Worm (Caenorhabditis elegans) whole organism, early embryonic: ENCODE results near the gene hil-6.

Experiments used
- B0310.2 ChIP-seq: sonication (generic microtip); optimal IDR thresholded peaks from 2 replicates; lab custom pipeline; 2016; ENCODE audit warnings: mild to moderate bottlenecking, missing genetic modification characterization, missing compliant biosample characterization
- F13C5.2 ChIP-seq: sonication (generic microtip); optimal IDR thresholded peaks from 2 replicates; lab custom pipeline; 2017; ENCODE audit warnings: mild to moderate bottlenecking, missing genetic modification characterization, inconsistent platforms, missing compliant biosample characterization
- aly-1 ChIP-seq: sonication (generic microtip); optimal IDR thresholded peaks from 2 replicates; lab custom pipeline; 2016; ENCODE audit warnings: missing genetic modification characterization, missing compliant biosample characterization
- ama-1 ChIP-seq: fragments of 150-350 bp; optimal IDR thresholded peaks from 2 replicates; lab custom pipeline; 2014
- ceh-13 ChIP-seq: fragments of 200-800 bp; sonication (Bioruptor generic); optimal IDR thresholded peaks from 2 replicates; lab custom pipeline; 2018; ENCODE audit warnings: mild to moderate bottlenecking, missing genetic modification characterization, missing compliant biosample characterization
- ceh-36 ChIP-seq: sonication (generic microtip); optimal IDR thresholded peaks from 2 replicates; lab custom pipeline; 2016; ENCODE audit warnings: missing genetic modification characterization, inconsistent platforms, missing compliant biosample characterization
- ets-7 ChIP-seq: sonication (generic microtip); optimal IDR thresholded peaks from 2 replicates; lab custom pipeline; 2016; ENCODE audit warnings: missing genotype, missing genetic modification characterization, missing compliant biosample characterization
- flt-1 ChIP-seq: fragments of 200-800 bp; sonication (Bioruptor generic); IDR thresholded peaks from 2 replicates; pipeline ENCODE4 v1.3.6; 2022; ENCODE audit warnings: missing genetic modification characterization, missing compliant biosample characterization
- hmbx-1 ChIP-seq: sonication (generic microtip); optimal IDR thresholded peaks from 2 replicates; lab custom pipeline; 2016; ENCODE audit warnings: mild to moderate bottlenecking, missing genetic modification characterization, missing compliant biosample characterization
- hmg-4 ChIP-seq: fragments of 200-800 bp; sonication (Bioruptor generic); optimal IDR thresholded peaks from 2 replicates; lab custom pipeline; 2018; ENCODE audit warnings: mild to moderate bottlenecking, missing genetic modification characterization, missing compliant biosample characterization
- hnd-1 ChIP-seq: sonication (generic microtip); optimal IDR thresholded peaks from 2 replicates; lab custom pipeline; 2016; ENCODE audit warnings: missing genetic modification characterization, missing compliant biosample characterization
- pes-1 ChIP-seq: fragments of 200-800 bp; sonication (Bioruptor generic); IDR thresholded peaks from 2 replicates; pipeline ENCODE4 v1.3.6; 2022; ENCODE audit warnings: missing genetic modification reagents, missing genetic modification characterization, missing compliant biosample characterization
- scrt-1 ChIP-seq: fragments of 200-800 bp; sonication (Bioruptor generic); IDR thresholded peaks from 2 replicates; pipeline ENCODE4 v1.3.6; 2022; ENCODE audit warnings: missing genetic modification characterization, missing compliant biosample characterization
- sea-1 ChIP-seq: fragments of 200-800 bp; sonication (Bioruptor generic); conservative IDR thresholded peaks from 2 replicates; pipeline ENCODE4 v1.3.6; 2022; ENCODE audit warnings: missing genetic modification characterization, missing compliant biosample characterization
- tbx-11 ChIP-seq: fragments of 200-800 bp; sonication (Bioruptor generic); IDR thresholded peaks from 2 replicates; pipeline ENCODE4 v1.3.6; 2022; ENCODE audit warnings: missing genetic modification characterization, missing compliant biosample characterization
- tbx-37 ChIP-seq: fragments of 200-800 bp; sonication (Bioruptor generic); conservative IDR thresholded peaks from 2 replicates; pipeline ENCODE4 v1.3.6; 2022; ENCODE audit warnings: missing genetic modification reagents, missing genetic modification characterization, missing compliant biosample characterization
- tra-4 ChIP-seq: sonication (generic microtip); optimal IDR thresholded peaks from 2 replicates; lab custom pipeline; 2017; ENCODE audit warnings: missing genetic modification characterization, missing compliant biosample characterization

The hil-6 gene

ce11 chrV:1991381-1991780 is 40.0 kb downstream of the hil-6 start:
- TF ChIP-seq sea-1 (GFP tag; lab: Robert Waterston, UW) (no peak), flt-1 (GFP tag; lab: Robert Waterston, UW) (no peak), ceh-13 (GFP tag; lab: Kevin White, UChicago) (no peak), tra-4 (tag; lab: Kevin White, UChicago) (no peak), hmg-4 (no peak), aly-1 (tag; lab: Kevin White, UChicago) (no peak), F13C5.2 (tag; lab: Kevin White, UChicago) (no peak), tbx-11 (GFP tag; lab: Robert Waterston, UW) (no peak), hnd-1 (tag; lab: Kevin White, UChicago) (no peak), ets-7 (tag; lab: Kevin White, UChicago) (no peak), tbx-37 (no peak), pes-1 (GFP tag; lab: Robert Waterston, UW) (no peak), B0310.2 (tag; lab: Kevin White, UChicago) (no peak), ceh-36 (tag; lab: Kevin White, UChicago) (no peak), ama-1 (no peak), scrt-1 (GFP tag; lab: Robert Waterston, UW) (no peak), hmbx-1 (tag; lab: Kevin White, UChicago) (no peak)

ce11 chrV:1989220-1989619 is 42.1 kb downstream of the hil-6 start:
- TF ChIP-seq ets-7 (tag; lab: Kevin White, UChicago) (no peak), aly-1 (tag; lab: Kevin White, UChicago) (no peak), F13C5.2 (tag; lab: Kevin White, UChicago) (no peak), B0310.2 (tag; lab: Kevin White, UChicago) (no peak), tra-4 (tag; lab: Kevin White, UChicago) (no peak), flt-1 (GFP tag; lab: Robert Waterston, UW) (no peak), ama-1 (no peak), sea-1 (GFP tag; lab: Robert Waterston, UW) (no peak), scrt-1 (GFP tag; lab: Robert Waterston, UW) (no peak), hmg-4 (no peak), tbx-37 (no peak), pes-1 (GFP tag; lab: Robert Waterston, UW) (no peak), hnd-1 (tag; lab: Kevin White, UChicago) (no peak), hmbx-1 (tag; lab: Kevin White, UChicago) (no peak), ceh-36 (tag; lab: Kevin White, UChicago) (no peak), tbx-11 (GFP tag; lab: Robert Waterston, UW) (no peak), ceh-13 (GFP tag; lab: Kevin White, UChicago) (no peak)

- TF ChIP-seq B0310.2 (tag; lab: Kevin White, UChicago) (no peak), scrt-1 (GFP tag; lab: Robert Waterston, UW) (no peak), hmg-4 (no peak), tra-4 (tag; lab: Kevin White, UChicago) (no peak), ceh-36 (tag; lab: Kevin White, UChicago) (no peak), aly-1 (tag; lab: Kevin White, UChicago) (no peak), ceh-13 (GFP tag; lab: Kevin White, UChicago) (no peak), sea-1 (GFP tag; lab: Robert Waterston, UW) (no peak)
These were observed 44.4 kb downstream of the hil-6 start, which contains the start of gene T08B1.1 for ce11 chrV:1986954-1987353. Gene T08B1.1, minus strand, starts transcription at chrV:1987045.
